Worm (Caenorhabditis elegans) whole organism, young adult: ENCODE results near the gene kmo-1.
"Not testable (repeated sequence)": the region's sequence is repeated elsewhere in the genome, so short reads cannot be mapped to it uniquely, and the experiment has no call there.

Experiments
- B0035.1 ChIP-seq: sonication (generic microtip); optimal IDR thresholded peaks from 2 replicates; lab custom pipeline; 2016; ENCODE audit warnings: missing genetic modification characterization, mild to moderate bottlenecking, missing compliant biosample characterization, missing genotype, missing genetic modification reagents
- B0336.3 ChIP-seq: fragments of 200-800 bp; sonication (Bioruptor generic); IDR thresholded peaks from 2 replicates; pipeline ENCODE4 v1.3.6; 2022; ENCODE audit warnings: missing genetic modification characterization, missing compliant biosample characterization
- C06A6.2 ChIP-seq: fragments of 200-800 bp; sonication (Bioruptor generic); conservative IDR thresholded peaks from 2 replicates; pipeline ENCODE4 v1.3.6; 2022; ENCODE audit warnings: missing genetic modification characterization, missing compliant biosample characterization
- D2030.7 ChIP-seq: fragments of 200-800 bp; sonication (Bioruptor generic); IDR thresholded peaks from 2 replicates; pipeline ENCODE4 v1.3.6; 2022; ENCODE audit warnings: missing genetic modification reagents, missing genetic modification characterization, missing compliant biosample characterization
- F55B11.4 ChIP-seq: sonication (generic microtip); optimal IDR thresholded peaks from 2 replicates; lab custom pipeline; 2016; ENCODE audit warnings: missing compliant biosample characterization, missing genetic modification characterization, borderline replicate concordance; ENCODE audit not compliant: insufficient read depth
- K12H6.12 ChIP-seq: fragments of 200-800 bp; sonication (Bioruptor generic); optimal IDR thresholded peaks from 2 replicates; lab custom pipeline; 2018; ENCODE audit warnings: mild to moderate bottlenecking, missing genetic modification characterization, missing compliant biosample characterization
- Y79H2A.3 ChIP-seq: fragments of 200-800 bp; sonication (Bioruptor generic); conservative IDR thresholded peaks from 2 replicates; pipeline ENCODE4 v1.3.6; 2022; ENCODE audit warnings: missing genetic modification reagents, missing genetic modification characterization, missing compliant biosample characterization
- ZK185.1 ChIP-seq: sonication (generic microtip); optimal IDR thresholded peaks from 2 replicates; lab custom pipeline; 2016; ENCODE audit warnings: mild to moderate bottlenecking, missing genetic modification characterization, missing compliant biosample characterization; ENCODE audit not compliant: poor library complexity, severe bottlenecking
- cebp-1 ChIP-seq, 2 experiments: fragments of 200-800 bp in 1 of 2; sonication (Bioruptor generic) in 1 of 2; sonication (generic microtip) in 1 of 2; IDR thresholded peaks in 1 of 2; optimal IDR thresholded peaks in 1 of 2; 2 replicates each; pipeline versions ENCODE4 v1.3.6 to Lab custom; 2017 to 2022; ENCODE audit warnings: missing compliant biosample characterization in 2 of 2, missing genetic modification characterization in 2 of 2, mild to moderate bottlenecking in 1 of 2, missing genetic modification reagents in 1 of 2, moderate library complexity in 1 of 2
- ceh-100 ChIP-seq: fragments of 200-800 bp; sonication (Bioruptor generic); IDR thresholded peaks from 2 replicates; pipeline ENCODE4 v1.3.6; 2022; ENCODE audit warnings: missing genetic modification reagents, missing genetic modification characterization, missing compliant biosample characterization
- ceh-27 ChIP-seq: fragments of 200-800 bp; sonication (Bioruptor generic); optimal IDR thresholded peaks from 2 replicates; lab custom pipeline; 2018; ENCODE audit warnings: mild to moderate bottlenecking, missing genetic modification characterization, moderate library complexity, missing compliant biosample characterization
- ceh-58 ChIP-seq: fragments of 200-800 bp; sonication (Bioruptor generic); IDR thresholded peaks from 2 replicates; pipeline ENCODE4 v1.3.6; 2022; ENCODE audit warnings: missing genetic modification characterization, missing compliant biosample characterization
- chd-7 ChIP-seq: sonication (generic microtip); optimal IDR thresholded peaks from 2 replicates; lab custom pipeline; 2016; ENCODE audit warnings: mild to moderate bottlenecking, missing genetic modification characterization, moderate library complexity, missing compliant biosample characterization
- dpff-1 ChIP-seq: sonication (generic microtip); optimal IDR thresholded peaks from 2 replicates; lab custom pipeline; 2017; ENCODE audit warnings: mild to moderate bottlenecking, missing genetic modification characterization, missing compliant biosample characterization
- dpl-1 ChIP-seq: fragments of 150-350 bp; optimal IDR thresholded peaks from 2 replicates; lab custom pipeline; 2014; ENCODE audit warnings: missing biosample characterization, missing genetic modification reagents, missing genetic modification characterization
- egrh-3 ChIP-seq: fragments of 200-800 bp; sonication (Bioruptor generic); IDR thresholded peaks from 2 replicates; pipeline ENCODE4 v1.3.6; 2022; ENCODE audit warnings: missing genetic modification reagents, missing genetic modification characterization, missing compliant biosample characterization
- hrde-1 ChIP-seq: sonication (generic microtip); optimal IDR thresholded peaks from 2 replicates; lab custom pipeline; 2016; ENCODE audit warnings: missing genetic modification characterization, mild to moderate bottlenecking, missing compliant biosample characterization, moderate library complexity, missing genotype, missing genetic modification reagents, borderline replicate concordance
- lin-26 ChIP-seq: fragments of 200-800 bp; sonication (Bioruptor generic); IDR thresholded peaks from 2 replicates; pipeline ENCODE4 v1.3.6; 2022; ENCODE audit warnings: missing genetic modification reagents, missing genetic modification characterization, missing compliant biosample characterization
- lin-40 ChIP-seq: sonication (generic microtip); optimal IDR thresholded peaks from 2 replicates; lab custom pipeline; 2016; ENCODE audit warnings: missing genetic modification characterization, mild to moderate bottlenecking, missing compliant biosample characterization, missing genotype, missing genetic modification reagents
- lir-1 ChIP-seq: fragments of 200-800 bp; sonication (Bioruptor generic); conservative IDR thresholded peaks from 2 replicates; pipeline ENCODE4 v1.3.6; 2022; ENCODE audit warnings: missing genetic modification reagents, missing genetic modification characterization, missing compliant biosample characterization
- madf-10 ChIP-seq: sonication (generic microtip); optimal IDR thresholded peaks from 2 replicates; lab custom pipeline; 2016; ENCODE audit warnings: mild to moderate bottlenecking, missing genetic modification characterization, missing compliant biosample characterization
- mcd-1 ChIP-seq: fragments of 200-800 bp; sonication (Bioruptor generic); IDR thresholded peaks from 2 replicates; pipeline ENCODE4 v1.3.6; 2022; ENCODE audit warnings: missing genetic modification reagents, missing genetic modification characterization, missing compliant biosample characterization
- mes-4 ChIP-seq: sonication (generic microtip); optimal IDR thresholded peaks from 2 replicates; lab custom pipeline; 2016; ENCODE audit warnings: missing genotype, missing genetic modification characterization, missing compliant biosample characterization
- nfyb-1 ChIP-seq: fragments of 200-800 bp; sonication (Bioruptor generic); IDR thresholded peaks from 2 replicates; pipeline ENCODE4 v1.3.6; 2022; ENCODE audit warnings: missing genetic modification reagents, missing genetic modification characterization, missing compliant biosample characterization
- nhr-80 ChIP-seq: sonication (generic microtip); optimal IDR thresholded peaks from 2 replicates; lab custom pipeline; 2016; ENCODE audit warnings: missing genetic modification characterization, missing compliant biosample characterization
- sdz-38 ChIP-seq: sonication (generic microtip); optimal IDR thresholded peaks from 2 replicates; lab custom pipeline; 2016; ENCODE audit warnings: missing genotype, missing genetic modification characterization, missing compliant biosample characterization
- snpc-4 ChIP-seq, 5 experiments: fragments of 150-350 bp in 1 of 5; sonication (generic microtip) in 4 of 5; optimal IDR thresholded peaks; 2 replicates each; lab custom pipeline; 2014 to 2018; ENCODE audit warnings: missing genetic modification characterization in 5 of 5, missing biosample characterization in 3 of 5, antibody characterized with exemption in 2 of 5, mild to moderate bottlenecking in 2 of 5, missing compliant biosample characterization in 2 of 5, missing genotype in 2 of 5, moderate library complexity in 2 of 5, missing genetic modification reagents in 1 of 5
- somi-1 ChIP-seq: fragments of 200-800 bp; sonication (Bioruptor generic); optimal IDR thresholded peaks from 2 replicates; lab custom pipeline; 2018; ENCODE audit warnings: mild to moderate bottlenecking, missing genetic modification characterization, missing compliant biosample characterization
- tbx-9 ChIP-seq: sonication (generic microtip); optimal IDR thresholded peaks from 2 replicates; lab custom pipeline; 2016; ENCODE audit warnings: borderline replicate concordance, missing genetic modification characterization, inconsistent platforms, missing compliant biosample characterization
- zfh-2 ChIP-seq: fragments of 200-800 bp; sonication (Bioruptor generic); conservative IDR thresholded peaks from 2 replicates; pipeline ENCODE4 v1.3.6; 2022; ENCODE audit warnings: missing genetic modification reagents, missing genetic modification characterization, missing compliant biosample characterization
- ztf-25 ChIP-seq: fragments of 200-800 bp; sonication (Bioruptor generic); IDR thresholded peaks from 2 replicates; pipeline ENCODE4 v1.3.6; 2022; ENCODE audit warnings: missing genetic modification reagents, missing genetic modification characterization, missing compliant biosample characterization
- ztf-28 ChIP-seq: fragments of 200-800 bp; sonication (Bioruptor generic); IDR thresholded peaks from 2 replicates; pipeline ENCODE4 v1.3.6; 2022; ENCODE audit warnings: missing genetic modification reagents, missing genetic modification characterization, missing compliant biosample characterization

Gene kmo-1

DNA sequence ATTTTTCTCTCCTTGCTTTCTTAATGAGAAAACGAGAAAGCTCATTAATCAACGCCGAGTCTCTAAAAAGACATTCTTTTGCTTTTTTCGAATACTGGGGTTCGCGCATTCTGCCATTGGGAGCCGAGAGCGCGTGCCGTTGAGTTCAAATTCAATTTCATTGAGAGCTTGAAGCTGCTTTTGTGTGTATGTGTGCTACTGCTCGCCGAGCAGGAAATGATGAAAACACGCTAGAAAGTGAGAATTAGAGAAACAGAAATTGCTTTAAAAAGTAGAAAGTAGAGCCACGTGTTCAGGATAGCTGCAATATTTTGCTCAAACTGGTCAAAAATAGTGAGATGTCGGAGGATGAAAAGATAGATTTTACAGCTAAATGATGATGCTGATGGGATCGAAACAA is 44.6 kb downstream of the kmo-1 start:
- TF ChIP-seq madf-10 (tag; lab: Kevin White, UChicago) (no peak), F55B11.4 (no peak), mes-4 (tag; lab: Kevin White, UChicago) (no peak), D2030.7 (no peak), hrde-1 (no peak), zfh-2 (GFP tag; lab: Robert Waterston, UW) (peak; percentile 29; the same call in 1 of the 2 replicates), sdz-38 (tag; lab: Kevin White, UChicago) (no peak), K12H6.12 (tag; lab: Kevin White, UChicago) (peak; percentile 28), ztf-28 (GFP tag; lab: Robert Waterston, UW) (no peak), chd-7 (tag; lab: Kevin White, UChicago) (peak; percentile 15)

DNA sequence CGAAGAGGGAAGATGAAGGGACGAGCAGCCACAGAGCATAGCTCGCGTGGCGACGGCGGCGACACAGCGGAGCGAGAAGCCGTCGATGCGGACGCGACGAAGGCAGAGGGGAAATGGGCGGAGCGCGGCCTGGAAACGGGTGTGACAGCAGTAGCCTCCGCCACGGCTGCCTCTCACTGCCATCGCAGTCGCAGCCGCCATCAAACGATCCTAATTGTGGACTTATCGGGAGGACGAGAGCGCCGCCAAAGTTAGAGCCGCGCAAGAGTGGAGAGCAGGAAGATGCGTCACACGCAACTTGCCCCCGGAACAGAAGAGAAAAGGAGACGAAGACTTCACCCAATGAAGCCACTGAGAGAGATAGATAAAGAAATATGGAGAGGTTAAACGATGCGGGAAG is 46.0 kb downstream of the kmo-1 start:
- TF ChIP-seq lir-1 (GFP tag; lab: Robert Waterston, UW) (no peak), egrh-3 (peak; percentile 93), ceh-100 (GFP tag; lab: Robert Waterston, UW) (peak; percentile 38; the same call in 1 of the 2 replicates), lin-40 (tag; lab: Kevin White, UChicago) (peak; percentile 23), C06A6.2 (GFP tag; lab: Robert Waterston, UW) (0 out of 2 replicates have a peak, but pooled peaks have one; percentile 12), zfh-2 (GFP tag; lab: Robert Waterston, UW) (peak; percentile 98), ztf-28 (GFP tag; lab: Robert Waterston, UW) (0 out of 2 replicates have a peak, but pooled peaks have one; percentile 37), lin-26 (GFP tag; lab: Robert Waterston, UW) (no peak), madf-10 (tag; lab: Kevin White, UChicago) (peak; percentile 40), ceh-58 (GFP tag; lab: Robert Waterston, UW) (no peak), tbx-9 (tag; lab: Kevin White, UChicago) (no peak), ztf-25 (GFP tag; lab: Robert Waterston, UW) (0 out of 2 replicates have a peak, but pooled peaks have one; percentile 7), snpc-4 (GFP tag; optimal IDR thresholded peaks at IDR 0.05; lab: Kevin White, UChicago) (no peak), snpc-4 (tag; optimal IDR thresholded peaks at IDR 0.05; lab: Kevin White, UChicago) (peak in 1 of 4 experiments; percentile 7), nfyb-1 (GFP tag; lab: Robert Waterston, UW) (0 out of 2 replicates have a peak, but pooled peaks have one; percentile 57), dpl-1 (GFP tag; lab: Kevin White, UChicago) (no peak), somi-1 (GFP tag; lab: Kevin White, UChicago) (peak; percentile 26), ZK185.1 (tag; lab: Kevin White, UChicago) (no peak), mcd-1 (peak; percentile 28; the same call in 1 of the 2 replicates), ceh-27 (GFP tag; lab: Kevin White, UChicago) (peak; percentile 14), cebp-1 (GFP tag; IDR thresholded peaks at IDR 0.05; lab: Robert Waterston, UW) (0 out of 2 replicates have a peak, but pooled peaks have one; percentile 49), cebp-1 (tag; optimal IDR thresholded peaks at IDR 0.05; lab: Kevin White, UChicago) (peak; percentile 10), B0336.3 (GFP tag; lab: Robert Waterston, UW) (0 out of 2 replicates have a peak, but pooled peaks have one; percentile 42), K12H6.12 (tag; lab: Kevin White, UChicago) (peak; percentile 49)

DNA sequence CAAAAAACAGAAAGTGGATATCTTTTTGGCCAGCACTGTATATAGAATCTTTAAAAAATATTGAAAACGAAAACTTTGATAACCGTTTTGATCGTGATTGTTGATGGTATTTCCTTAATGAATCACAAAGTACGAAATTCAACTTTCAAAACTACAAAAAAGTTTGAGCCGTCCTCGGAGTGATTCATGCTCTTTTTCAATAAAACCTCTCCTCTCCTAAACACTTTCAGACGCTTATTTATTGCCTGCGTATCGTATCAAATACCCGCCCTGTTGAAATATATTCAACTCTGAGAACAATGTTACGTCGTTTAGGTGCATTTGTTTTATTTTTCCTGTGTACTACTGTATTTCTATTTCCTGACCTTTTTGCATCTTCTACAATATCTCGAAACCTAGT is 49.4 kb downstream of the kmo-1 start:
- TF ChIP-seq nhr-80 (tag; lab: Kevin White, UChicago) (peak; percentile 69), dpff-1 (no peak)

DNA sequence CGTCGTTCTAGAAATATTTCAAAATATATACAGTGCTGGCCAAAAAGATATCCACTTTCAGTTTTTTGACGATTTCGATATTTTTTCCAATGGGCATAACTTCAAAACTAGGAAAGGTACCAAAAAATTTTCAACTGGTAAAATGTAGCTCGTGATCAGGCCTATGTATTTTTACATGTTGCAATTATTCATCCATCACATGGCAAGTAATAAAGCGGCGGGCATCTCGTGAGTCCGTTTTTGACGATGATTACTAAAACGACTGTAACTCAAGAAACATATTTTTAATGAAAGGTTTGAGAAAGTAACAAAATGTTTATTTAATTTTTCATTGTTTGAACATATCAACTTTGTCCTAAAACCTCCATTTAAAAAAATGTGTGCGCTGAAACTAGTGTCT is 50.3 kb downstream of the kmo-1 start, which contains the start of gene F10C2.3:
Gene F10C2.3 (plus strand): TSS at position 301 of the 400 bp plus-strand sequence.
- not testable (repeated sequence) for TF ChIP-seq Y79H2A.3 (GFP tag; lab: Robert Waterston, UW); B0336.3 (GFP tag; lab: Robert Waterston, UW); B0035.1 (tag; lab: Kevin White, UChicago)
- TF ChIP-seq, all 124 proteins: peak for 0; not testable (repeated sequence) for 124
